Fruit fly (Drosophila melanogaster): ENCODE results near the gene CG12693.

CG12693 gene

DNA sequence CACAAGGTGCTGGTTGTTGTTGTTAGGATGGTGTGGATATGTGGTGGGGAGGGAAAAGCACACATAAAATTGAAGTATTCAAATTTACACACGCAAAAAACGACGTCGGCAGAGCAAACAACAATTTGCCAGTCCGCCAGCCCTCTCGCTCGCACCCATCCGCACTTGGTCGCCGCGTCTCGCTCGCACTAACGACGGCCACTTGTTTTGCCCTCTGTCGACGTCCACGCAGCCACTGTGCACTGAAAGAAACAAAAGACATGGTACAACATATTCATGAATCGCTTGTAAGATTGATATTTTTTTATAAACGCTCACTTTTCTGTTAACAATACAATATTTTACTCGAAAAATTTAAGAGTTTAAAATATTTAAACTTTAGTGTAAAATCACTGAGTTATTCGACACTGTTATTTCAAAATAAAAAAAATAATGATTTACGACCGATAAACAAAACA lies 5.3 kb downstream of the CG12693 start (continued):
- TF ChIP-seq pho (GFP tag; optimal IDR thresholded peaks at IDR 0.05) (peak; percentile 43), ERR (GFP tag; optimal IDR thresholded peaks at IDR 0.05) (no peak), CG2678 (tag; optimal IDR thresholded peaks at IDR 0.05) (peak; percentile 81), CG3838 (GFP tag; optimal IDR thresholded peaks at IDR 0.05) (no peak), CG4360 (GFP tag; IDR thresholded peaks at IDR 0.05) (no peak), knrl (GFP tag; IDR thresholded peaks at IDR 0.05; ENCODE audit: partially characterized antibody) (no peak), HLH3B (GFP tag; IDR thresholded peaks at IDR 0.05) (peak; percentile 22; the same call in 1 of the 2 replicates), nerfin-1 (tag; optimal IDR thresholded peaks at IDR 0.05) (no peak), dm (GFP tag; optimal IDR thresholded peaks at IDR 0.05) (no peak), Hey (tag; optimal IDR thresholded peaks at IDR 0.05) (no peak), CG15514 (GFP tag; optimal IDR thresholded peaks at IDR 0.05) (peak; percentile 54), Lhr (GFP tag; optimal IDR thresholded peaks at IDR 0.05) (no peak), sd (tag; optimal IDR thresholded peaks at IDR 0.05) (peak; percentile 15), CG6683 (GFP tag; optimal IDR thresholded peaks at IDR 0.05) (peak; percentile 38), Dll (GFP tag; IDR thresholded peaks at IDR 0.05; ENCODE audit: partially characterized antibody) (no peak), pan (optimal IDR thresholded peaks at IDR 0.05) (no peak), pan (GFP tag; optimal IDR thresholded peaks at IDR 0.05 in 1 of 2, IDR thresholded peaks at IDR 0.05 in 1 of 2) (peak in 1 of 2 experiments; percentile 51), CG6854 (GFP tag; optimal IDR thresholded peaks at IDR 0.05) (peak; percentile 29), Tbp (GFP tag; optimal IDR thresholded peaks at IDR 0.05) (no peak), CG4424 (GFP tag; optimal IDR thresholded peaks at IDR 0.05) (peak; percentile 54), Sox100B (GFP tag; optimal IDR thresholded peaks at IDR 0.05) (peak; percentile 59), bigmax (GFP tag; optimal IDR thresholded peaks at IDR 0.05) (no peak), Ets97D (GFP tag; optimal IDR thresholded peaks at IDR 0.05) (peak; percentile 13), CG4328 (GFP tag; optimal IDR thresholded peaks at IDR 0.05) (peak; percentile 41), tna (GFP tag; IDR thresholded peaks at IDR 0.05; ENCODE audit: partially characterized antibody) (no peak), B-H2 (GFP tag; optimal IDR thresholded peaks at IDR 0.05) (peak; percentile 34), Nf-YC (tag; optimal IDR thresholded peaks at IDR 0.05) (peak; percentile 64), sob (GFP tag; IDR thresholded peaks at IDR 0.05) (peak; percentile 43; the same call in 1 of the 2 replicates), CG12744 (GFP tag; optimal IDR thresholded peaks at IDR 0.05) (no peak), CG31441 (GFP tag; IDR thresholded peaks at IDR 0.05) (peak; percentile 60; the same call in 1 of the 2 replicates), gcm2 (GFP tag; optimal IDR thresholded peaks at IDR 0.05) (peak; percentile 40), CG3407 (GFP tag; optimal IDR thresholded peaks at IDR 0.05) (peak; percentile 2), sima (GFP tag; optimal IDR thresholded peaks at IDR 0.05) (no peak), shn (GFP tag; optimal IDR thresholded peaks at IDR 0.05) (peak; percentile 7), CG30020 (tag; optimal IDR thresholded peaks at IDR 0.05) (no peak), ash1 (GFP tag; optimal IDR thresholded peaks at IDR 0.05) (no peak), BtbVII (GFP tag; optimal IDR thresholded peaks at IDR 0.05) (no peak), CG14667 (GFP tag; IDR thresholded peaks at IDR 0.05) (no peak), CG34224 (GFP tag; IDR thresholded peaks at IDR 0.05; ENCODE audit: partially characterized antibody) (no peak), CG3847 (GFP tag; IDR thresholded peaks at IDR 0.05) (0 out of 2 replicates have a peak, but pooled peaks have one; percentile 38), Rfx (GFP tag; IDR thresholded peaks at IDR 0.05) (peak; percentile 78), Pdp1 (GFP tag; optimal IDR thresholded peaks at IDR 0.05) (peak in 1 of 2 experiments; percentile 49), Neu2 (GFP tag; optimal IDR thresholded peaks at IDR 0.05; ENCODE audit: borderline replicate concordance) (no peak), pita (GFP tag; optimal IDR thresholded peaks at IDR 0.05) (no peak), CG9215 (GFP tag; IDR thresholded peaks at IDR 0.05) (peak; percentile 41; the same call in 1 of the 2 replicates), wek (GFP tag; optimal IDR thresholded peaks at IDR 0.05) (no peak), CG15269 (tag; optimal IDR thresholded peaks at IDR 0.05) (peak; percentile 74), corto (GFP tag; optimal IDR thresholded peaks at IDR 0.05) (no peak), CG4820 (GFP tag; optimal IDR thresholded peaks at IDR 0.05) (peak; percentile 21), CG6813 (GFP tag; optimal IDR thresholded peaks at IDR 0.05) (peak; percentile 48)
